Worm (Caenorhabditis elegans) whole organism, young adult: ENCODE measurements around the gene ZK353.3.

Experiments used
- B0035.1 ChIP-seq: sonication (generic microtip); optimal IDR thresholded peaks from 2 replicates; lab custom pipeline; 2016; ENCODE audit warnings: missing genetic modification characterization, mild to moderate bottlenecking, missing compliant biosample characterization, missing genotype, missing genetic modification reagents
- C06A6.2 ChIP-seq: fragments of 200-800 bp; sonication (Bioruptor generic); conservative IDR thresholded peaks from 2 replicates; pipeline ENCODE4 v1.3.6; 2022; ENCODE audit warnings: missing genetic modification characterization, missing compliant biosample characterization
- C17E4.6 ChIP-seq: fragments of 200-800 bp; sonication (Bioruptor generic); IDR thresholded peaks from 2 replicates; pipeline ENCODE4 v1.3.6; 2022; ENCODE audit warnings: missing genetic modification reagents, missing genetic modification characterization, missing compliant biosample characterization
- F10E7.11 ChIP-seq: sonication (generic microtip); optimal IDR thresholded peaks from 2 replicates; lab custom pipeline; 2017; ENCODE audit warnings: mild to moderate bottlenecking, missing genetic modification characterization, moderate library complexity, missing compliant biosample characterization
- F23B12.7 ChIP-seq: sonication (generic microtip); optimal IDR thresholded peaks from 2 replicates; lab custom pipeline; 2017; ENCODE audit warnings: missing genetic modification characterization, mild to moderate bottlenecking, missing compliant biosample characterization, antibody characterized with exemption, moderate library complexity; ENCODE audit not compliant: insufficient read depth
- F55B11.4 ChIP-seq: sonication (generic microtip); optimal IDR thresholded peaks from 2 replicates; lab custom pipeline; 2016; ENCODE audit warnings: missing compliant biosample characterization, missing genetic modification characterization, borderline replicate concordance; ENCODE audit not compliant: insufficient read depth
- K11D2.4 ChIP-seq: fragments of 200-800 bp; sonication (Bioruptor generic); IDR thresholded peaks from 2 replicates; pipeline ENCODE4 v1.3.6; 2022; ENCODE audit warnings: missing genetic modification reagents, missing genetic modification characterization, missing compliant biosample characterization
- Y53G8AR.9 ChIP-seq: fragments of 200-800 bp; sonication (Bioruptor generic); conservative IDR thresholded peaks from 2 replicates; pipeline ENCODE4 v1.3.6; 2022; ENCODE audit warnings: missing genetic modification reagents, missing genetic modification characterization, missing compliant biosample characterization
- Y67H2A.10 ChIP-seq: fragments of 200-800 bp; sonication (Bioruptor generic); conservative IDR thresholded peaks from 2 replicates; pipeline ENCODE4 v1.3.6; 2022; ENCODE audit warnings: missing genetic modification reagents, missing genetic modification characterization, missing compliant biosample characterization
- aptf-2 ChIP-seq: fragments of 200-800 bp; sonication (Bioruptor generic); conservative IDR thresholded peaks from 2 replicates; pipeline ENCODE4 v1.3.6; 2022; ENCODE audit warnings: missing genetic modification reagents, missing genetic modification characterization, missing compliant biosample characterization
- attf-3 ChIP-seq: fragments of 200-800 bp; sonication (Bioruptor generic); conservative IDR thresholded peaks from 2 replicates; pipeline ENCODE4 v1.3.6; 2022; ENCODE audit warnings: missing genetic modification reagents, missing genetic modification characterization, missing compliant biosample characterization
- attf-5 ChIP-seq: fragments of 200-800 bp; sonication (Bioruptor generic); optimal IDR thresholded peaks from 2 replicates; lab custom pipeline; 2018; ENCODE audit warnings: mild to moderate bottlenecking, missing genetic modification characterization, missing compliant biosample characterization
- cebp-1 ChIP-seq, 2 experiments: fragments of 200-800 bp in 1 of 2; sonication (Bioruptor generic) in 1 of 2; sonication (generic microtip) in 1 of 2; IDR thresholded peaks in 1 of 2; optimal IDR thresholded peaks in 1 of 2; 2 replicates each; pipeline versions ENCODE4 v1.3.6 to Lab custom; 2017 to 2022; ENCODE audit warnings: missing compliant biosample characterization in 2 of 2, missing genetic modification characterization in 2 of 2, mild to moderate bottlenecking in 1 of 2, missing genetic modification reagents in 1 of 2, moderate library complexity in 1 of 2
- ceh-100 ChIP-seq: fragments of 200-800 bp; sonication (Bioruptor generic); IDR thresholded peaks from 2 replicates; pipeline ENCODE4 v1.3.6; 2022; ENCODE audit warnings: missing genetic modification reagents, missing genetic modification characterization, missing compliant biosample characterization
- ceh-79 ChIP-seq: sonication (generic microtip); optimal IDR thresholded peaks from 2 replicates; lab custom pipeline; 2017; ENCODE audit warnings: mild to moderate bottlenecking, missing genetic modification characterization, missing compliant biosample characterization
- dpl-1 ChIP-seq: fragments of 150-350 bp; optimal IDR thresholded peaks from 2 replicates; lab custom pipeline; 2014; ENCODE audit warnings: missing biosample characterization, missing genetic modification reagents, missing genetic modification characterization
- egl-18 ChIP-seq: fragments of 200-800 bp; sonication (Bioruptor generic); IDR thresholded peaks from 2 replicates; pipeline ENCODE4 v1.3.6; 2022; ENCODE audit warnings: missing genetic modification reagents, missing genetic modification characterization, missing compliant biosample characterization
- egrh-3 ChIP-seq: fragments of 200-800 bp; sonication (Bioruptor generic); IDR thresholded peaks from 2 replicates; pipeline ENCODE4 v1.3.6; 2022; ENCODE audit warnings: missing genetic modification reagents, missing genetic modification characterization, missing compliant biosample characterization
- ets-4 ChIP-seq: fragments of 200-800 bp; sonication (Bioruptor generic); optimal IDR thresholded peaks from 2 replicates; lab custom pipeline; 2018; ENCODE audit warnings: mild to moderate bottlenecking, missing genetic modification characterization, missing compliant biosample characterization
- fkh-3 ChIP-seq: sonication (generic microtip); optimal IDR thresholded peaks from 2 replicates; lab custom pipeline; 2016; ENCODE audit warnings: mild to moderate bottlenecking, missing genetic modification characterization, missing compliant biosample characterization
- him-1 ChIP-seq: sonication (generic microtip); optimal IDR thresholded peaks from 2 replicates; lab custom pipeline; 2016; ENCODE audit warnings: missing genotype, missing genetic modification reagents, missing genetic modification characterization, missing compliant biosample characterization
- hmg-1.2 ChIP-seq: fragments of 200-800 bp; sonication (Bioruptor generic); IDR thresholded peaks from 2 replicates; pipeline ENCODE4 v1.3.6; 2022; ENCODE audit warnings: missing genetic modification reagents, missing genetic modification characterization, missing compliant biosample characterization
- hrde-1 ChIP-seq: sonication (generic microtip); optimal IDR thresholded peaks from 2 replicates; lab custom pipeline; 2016; ENCODE audit warnings: missing genetic modification characterization, mild to moderate bottlenecking, missing compliant biosample characterization, moderate library complexity, missing genotype, missing genetic modification reagents, borderline replicate concordance
- lag-1 ChIP-seq: fragments of 200-800 bp; sonication (Bioruptor generic); IDR thresholded peaks from 2 replicates; pipeline ENCODE4 v1.3.6; 2022; ENCODE audit warnings: missing genetic modification reagents, missing genetic modification characterization, missing compliant biosample characterization
- let-607 ChIP-seq, 2 experiments: fragments of 200-800 bp in 1 of 2; sonication (Bioruptor generic) in 1 of 2; sonication (generic microtip) in 1 of 2; optimal IDR thresholded peaks; 2 replicates each; lab custom pipeline; 2016 to 2018; ENCODE audit warnings: mild to moderate bottlenecking in 2 of 2, missing compliant biosample characterization in 2 of 2, missing genetic modification characterization in 2 of 2, moderate library complexity in 2 of 2, missing genotype in 1 of 2
- lin-35 ChIP-seq, 3 experiments: fragments of 150-350 bp in 2 of 3; sonication (generic microtip) in 1 of 3; optimal IDR thresholded peaks; 2 replicates each; lab custom pipeline; 2014 to 2018; ENCODE audit warnings: missing biosample characterization in 3 of 3, missing genetic modification characterization in 3 of 3, missing genetic modification reagents in 3 of 3
- lin-40 ChIP-seq: sonication (generic microtip); optimal IDR thresholded peaks from 2 replicates; lab custom pipeline; 2016; ENCODE audit warnings: missing genetic modification characterization, mild to moderate bottlenecking, missing compliant biosample characterization, missing genotype, missing genetic modification reagents
- lir-1 ChIP-seq: fragments of 200-800 bp; sonication (Bioruptor generic); conservative IDR thresholded peaks from 2 replicates; pipeline ENCODE4 v1.3.6; 2022; ENCODE audit warnings: missing genetic modification reagents, missing genetic modification characterization, missing compliant biosample characterization
- madf-10 ChIP-seq: sonication (generic microtip); optimal IDR thresholded peaks from 2 replicates; lab custom pipeline; 2016; ENCODE audit warnings: mild to moderate bottlenecking, missing genetic modification characterization, missing compliant biosample characterization
- madf-3 ChIP-seq: fragments of 200-800 bp; sonication (Bioruptor generic); IDR thresholded peaks from 2 replicates; pipeline ENCODE4 v1.3.6; 2022; ENCODE audit warnings: missing genetic modification reagents, missing genetic modification characterization, missing compliant biosample characterization
- madf-8 ChIP-seq: fragments of 200-800 bp; sonication (Bioruptor generic); conservative IDR thresholded peaks from 2 replicates; pipeline ENCODE4 v1.3.6; 2022; ENCODE audit warnings: missing genetic modification reagents, missing genetic modification characterization, missing compliant biosample characterization
- mel-28 ChIP-seq: sonication (generic microtip); optimal IDR thresholded peaks from 2 replicates; lab custom pipeline; 2016; ENCODE audit warnings: borderline replicate concordance, mild to moderate bottlenecking, missing genetic modification characterization, missing compliant biosample characterization
- mxl-1 ChIP-seq: sonication (generic microtip); optimal IDR thresholded peaks from 2 replicates; lab custom pipeline; 2016; ENCODE audit warnings: missing genetic modification characterization, missing compliant biosample characterization
- nhr-179 ChIP-seq: sonication (generic microtip); optimal IDR thresholded peaks from 2 replicates; lab custom pipeline; 2016; ENCODE audit warnings: mild to moderate bottlenecking, missing genetic modification characterization, missing compliant biosample characterization
- nhr-80 ChIP-seq: sonication (generic microtip); optimal IDR thresholded peaks from 2 replicates; lab custom pipeline; 2016; ENCODE audit warnings: missing genetic modification characterization, missing compliant biosample characterization
- pbrm-1 ChIP-seq: fragments of 200-800 bp; sonication (Bioruptor generic); IDR thresholded peaks from 2 replicates; pipeline ENCODE4 v1.3.6; 2022; ENCODE audit warnings: missing genetic modification reagents, missing genetic modification characterization, missing compliant biosample characterization
- rcor-1 ChIP-seq: fragments of 200-800 bp; sonication (Bioruptor generic); IDR thresholded peaks from 2 replicates; pipeline ENCODE4 v1.3.6; 2022; ENCODE audit warnings: missing genetic modification reagents, missing genetic modification characterization, missing compliant biosample characterization
- sdz-38 ChIP-seq: sonication (generic microtip); optimal IDR thresholded peaks from 2 replicates; lab custom pipeline; 2016; ENCODE audit warnings: missing genotype, missing genetic modification characterization, missing compliant biosample characterization
- unc-130 ChIP-seq: sonication (generic microtip); optimal IDR thresholded peaks from 2 replicates; lab custom pipeline; 2016; ENCODE audit warnings: missing genetic modification reagents, missing genetic modification characterization, missing compliant biosample characterization
- ztf-18 ChIP-seq: sonication (generic microtip); optimal IDR thresholded peaks from 2 replicates; lab custom pipeline; 2016; ENCODE audit warnings: missing genotype, mild to moderate bottlenecking, missing genetic modification characterization, missing compliant biosample characterization
- ztf-26 ChIP-seq: sonication (generic microtip); optimal IDR thresholded peaks from 2 replicates; lab custom pipeline; 2017; ENCODE audit warnings: missing genetic modification characterization, missing compliant biosample characterization

The ZK353.3 gene

DNA sequence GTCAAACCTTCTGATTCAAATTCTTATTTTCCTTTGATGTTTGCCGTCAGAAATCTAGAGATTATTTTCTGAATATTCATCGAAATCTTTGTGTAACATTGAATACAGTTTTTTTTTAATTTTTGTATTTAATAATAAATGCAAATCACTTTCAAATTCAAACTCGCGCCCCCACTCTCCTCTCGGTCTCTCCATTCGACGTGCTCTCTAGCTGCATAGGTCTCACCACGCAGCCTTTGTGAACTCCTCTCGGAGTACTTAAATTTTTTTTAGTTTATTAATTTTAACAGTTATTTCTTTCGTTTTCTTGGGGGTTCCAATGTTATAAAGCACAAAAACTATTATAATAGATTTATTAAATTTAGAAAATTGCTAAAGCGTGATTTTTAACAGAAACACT lies 25.6 kb upstream of the ZK353.3 start (continued):
- TF ChIP-seq ets-4 (no peak), aptf-2 (GFP tag; lab: Robert Waterston, UW) (no peak), K11D2.4 (GFP tag; lab: Robert Waterston, UW) (no peak), hmg-1.2 (GFP tag; lab: Robert Waterston, UW) (peak; percentile 71), F23B12.7 (tag; lab: Kevin White, UChicago) (no peak), Y67H2A.10 (GFP tag; lab: Robert Waterston, UW) (no peak), ceh-100 (no peak), rcor-1 (GFP tag; lab: Robert Waterston, UW) (no peak), ztf-18 (tag; lab: Kevin White, UChicago) (no peak), Y53G8AR.9 (GFP tag; lab: Robert Waterston, UW) (no peak), lag-1 (GFP tag; lab: Robert Waterston, UW) (no peak), B0035.1 (tag; lab: Kevin White, UChicago) (no peak), ceh-79 (tag; lab: Kevin White, UChicago) (no peak), F10E7.11 (tag; lab: Kevin White, UChicago) (no peak), lir-1 (no peak)

DNA sequence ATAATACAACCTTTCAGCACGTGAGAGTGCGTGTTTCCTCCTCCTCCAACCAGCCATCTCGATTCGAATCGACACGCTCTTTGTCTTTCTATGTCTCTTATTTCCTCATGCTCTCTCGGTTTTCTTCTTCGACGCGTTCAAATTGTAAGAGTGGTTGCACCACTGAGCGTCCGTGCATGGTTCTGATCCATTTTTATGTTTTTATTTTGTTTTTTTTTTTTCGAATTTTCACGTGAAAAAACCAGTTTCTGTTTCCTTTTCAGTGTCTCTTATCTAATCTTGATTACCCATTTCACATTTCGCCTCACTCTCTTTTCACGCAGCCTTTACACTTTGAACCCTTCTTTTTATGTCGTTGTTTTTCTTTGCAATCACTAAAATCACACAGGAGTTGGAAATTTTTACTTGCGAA lies 24.9 kb upstream of the ZK353.3 start:
- TF ChIP-seq cebp-1 (GFP tag; IDR thresholded peaks at IDR 0.05; lab: Robert Waterston, UW), result no peak
- TF ChIP-seq cebp-1 (tag; optimal IDR thresholded peaks at IDR 0.05; lab: Kevin White, UChicago), result peak; percentile 68
- no peak for TF ChIP-seq C17E4.6 (GFP tag; lab: Robert Waterston, UW)
- TF ChIP-seq nhr-80 (tag; lab: Kevin White, UChicago), result peak; percentile 61
- TF ChIP-seq attf-5 (GFP tag; lab: Kevin White, UChicago), result peak; percentile 4
- no peak for TF ChIP-seq mel-28 (tag; lab: Kevin White, UChicago)
- TF ChIP-seq let-607 (tag; optimal IDR thresholded peaks at IDR 0.05; lab: Kevin White, UChicago), result peak in 1 of 2 experiments; percentile 2
- TF ChIP-seq egl-18 (GFP tag; lab: Robert Waterston, UW), result no peak
- peak; percentile 73 for TF ChIP-seq lin-40
- TF ChIP-seq hmg-1.2 (GFP tag; lab: Robert Waterston, UW), result peak; percentile 66; the same call in 1 of the 2 replicates
- no peak for TF ChIP-seq C06A6.2
- no peak for TF ChIP-seq nhr-179 (tag; lab: Kevin White, UChicago)
- peak; percentile 24 for TF ChIP-seq ztf-26 (tag; lab: Kevin White, UChicago)
- TF ChIP-seq, all 124 proteins: peak for 7

DNA sequence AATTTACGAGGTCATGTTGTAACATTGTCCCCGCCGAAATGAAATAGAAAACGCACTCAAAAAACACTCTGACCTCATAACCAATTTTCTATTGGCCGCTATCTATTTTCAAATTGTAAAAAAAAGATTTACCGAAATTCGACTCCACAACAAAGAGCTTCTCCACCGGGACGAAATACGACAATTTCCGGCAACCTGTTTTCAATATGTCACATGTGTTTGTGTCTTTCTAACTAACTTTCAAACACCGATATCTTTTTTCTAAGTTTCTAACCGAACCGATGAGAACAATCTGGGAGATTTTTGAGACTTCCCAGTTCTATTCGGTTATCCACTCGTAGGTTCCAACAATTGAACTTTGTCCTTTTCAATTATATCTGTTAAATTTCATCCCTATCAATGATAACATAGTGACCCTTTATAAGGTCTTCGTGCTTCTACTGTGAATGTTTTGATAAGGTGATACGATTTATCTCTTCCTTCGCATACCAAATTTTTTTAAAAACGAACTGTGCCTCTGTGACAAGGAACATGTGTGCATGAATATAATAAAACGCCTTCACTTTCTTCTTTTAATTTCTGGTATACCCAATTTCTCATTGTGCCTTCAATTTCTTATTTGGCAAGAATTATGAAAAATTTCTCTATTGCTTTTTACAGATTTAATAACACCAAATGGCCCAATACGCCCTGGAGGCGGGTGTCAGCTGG lies 24.0 kb upstream of the ZK353.3 start, which contains the start of gene lmbr-1:
TSS of gene lmbr-1 (plus strand) at position 661 of the 711 bp plus-strand sequence.
- TF ChIP-seq mxl-1 (tag; lab: Kevin White, UChicago), result no peak
- no peak for TF ChIP-seq madf-8 (GFP tag; lab: Robert Waterston, UW)
- TF ChIP-seq F55B11.4 (tag; lab: Kevin White, UChicago), result no peak
- no peak for TF ChIP-seq him-1 (tag; lab: Kevin White, UChicago)
- no peak for TF ChIP-seq dpl-1
- no peak for TF ChIP-seq madf-3 (GFP tag; lab: Robert Waterston, UW)
- TF ChIP-seq madf-10, result no peak
- TF ChIP-seq lin-35 (GFP tag; optimal IDR thresholded peaks at IDR 0.05; lab: Kevin White, UChicago), result no peak
- no peak for TF ChIP-seq egrh-3 (GFP tag; lab: Robert Waterston, UW)
- TF ChIP-seq sdz-38 (tag; lab: Kevin White, UChicago), result no peak
- TF ChIP-seq hrde-1, result no peak
- TF ChIP-seq attf-3 (GFP tag; lab: Robert Waterston, UW), result no peak
- TF ChIP-seq pbrm-1 (GFP tag; lab: Robert Waterston, UW), result no peak
- no peak for TF ChIP-seq ztf-18 (tag; lab: Kevin White, UChicago)
- no peak for TF ChIP-seq lag-1 (GFP tag; lab: Robert Waterston, UW)
- TF ChIP-seq unc-130 (GFP tag; lab: Kevin White, UChicago), result no peak
- no peak for TF ChIP-seq fkh-3 (tag; lab: Kevin White, UChicago)
